Worm (Caenorhabditis elegans) whole organism, early embryonic: ENCODE data around the gene T11F9.22.

ENCODE experiments used
- B0310.2 ChIP-seq: sonication (generic microtip); optimal IDR thresholded peaks from 2 replicates; lab custom pipeline; 2016; ENCODE audit warnings: mild to moderate bottlenecking, missing genetic modification characterization, missing compliant biosample characterization
- F13C5.2 ChIP-seq: sonication (generic microtip); optimal IDR thresholded peaks from 2 replicates; lab custom pipeline; 2017; ENCODE audit warnings: mild to moderate bottlenecking, missing genetic modification characterization, inconsistent platforms, missing compliant biosample characterization

DNA sequence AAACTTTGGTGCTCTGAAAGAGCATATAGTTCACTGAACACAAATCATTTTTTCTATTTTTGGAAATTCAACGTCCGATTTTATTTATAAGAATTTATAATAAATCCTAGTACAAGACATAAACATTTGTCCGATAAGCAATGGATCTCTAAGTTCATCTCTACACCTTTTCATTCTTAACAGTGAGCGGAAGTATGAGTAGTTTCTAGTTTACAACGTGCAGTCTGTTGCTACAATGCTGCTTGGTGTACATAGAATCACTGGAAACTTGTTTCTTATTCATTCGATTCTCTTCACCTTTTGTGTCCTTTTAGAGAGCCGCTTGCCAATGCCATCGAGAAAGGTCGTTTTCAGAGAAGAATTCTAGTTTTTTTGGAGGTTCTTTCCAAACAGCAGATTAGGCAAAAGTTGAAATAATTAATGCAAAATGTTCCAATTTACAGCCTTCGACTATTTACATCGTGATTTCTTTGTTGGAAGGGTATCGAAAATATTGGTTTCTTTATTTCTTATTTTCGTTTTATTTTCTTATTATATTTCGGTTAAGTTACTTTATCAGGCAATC is 47.5 kb downstream of the T11F9.22 start:
- no peak for TF ChIP-seq B0310.2 (tag; lab: Kevin White, UChicago)
- TF ChIP-seq F13C5.2 (tag; lab: Kevin White, UChicago) = no peak
